Worm (Caenorhabditis elegans) whole organism, L3 larva: ENCODE results near the gene fask-1.

Experiments
- R02D3.7 ChIP-seq: fragments of 150-350 bp; optimal IDR thresholded peaks from 2 replicates; lab custom pipeline; 2014; ENCODE audit warnings: missing biosample characterization, missing genetic modification characterization
- aly-2 ChIP-seq: fragments of 150-350 bp; optimal IDR thresholded peaks from 2 replicates; lab custom pipeline; 2014; ENCODE audit warnings: missing biosample characterization, missing genetic modification characterization
- ceh-16 ChIP-seq: sonication (generic microtip); optimal IDR thresholded peaks from 2 replicates; lab custom pipeline; 2017; ENCODE audit warnings: missing biosample characterization, missing genetic modification characterization
- ceh-82 ChIP-seq: fragments of 150-350 bp; optimal IDR thresholded peaks from 2 replicates; lab custom pipeline; 2014; ENCODE audit warnings: missing biosample characterization, missing genetic modification characterization
- daf-12 ChIP-seq: fragments of 150-350 bp; optimal IDR thresholded peaks from 2 replicates; lab custom pipeline; 2014; ENCODE audit warnings: missing biosample characterization, missing genetic modification reagents, missing genetic modification characterization
- egl-5 ChIP-seq: fragments of 150-350 bp; optimal IDR thresholded peaks from 2 replicates; lab custom pipeline; 2017; ENCODE audit warnings: missing biosample characterization, missing genetic modification reagents, missing genetic modification characterization, inconsistent platforms
- elt-1 ChIP-seq: fragments of 150-350 bp; optimal IDR thresholded peaks from 2 replicates; lab custom pipeline; 2014; ENCODE audit warnings: missing biosample characterization, missing genetic modification characterization
- elt-2 ChIP-seq: sonication (generic microtip); optimal IDR thresholded peaks from 2 replicates; lab custom pipeline; 2016; ENCODE audit warnings: missing genetic modification reagents, mild to moderate bottlenecking, missing genetic modification characterization, missing compliant biosample characterization
- elt-3 ChIP-seq, 3 experiments: fragments of 150-350 bp in 1 of 3; sonication (generic microtip) in 2 of 3; optimal IDR thresholded peaks; 2 replicates in 2 of 3; 4 replicates in 1 of 3; lab custom pipeline; 2014 to 2017; ENCODE audit warnings: missing biosample characterization in 3 of 3, missing genetic modification characterization in 3 of 3
- fkh-10 ChIP-seq: sonication (generic microtip); optimal IDR thresholded peaks from 2 replicates; lab custom pipeline; 2017; ENCODE audit warnings: missing biosample characterization, missing genetic modification reagents, missing genetic modification characterization
- fkh-2 ChIP-seq: fragments of 150-350 bp; optimal IDR thresholded peaks from 2 replicates; lab custom pipeline; 2014; ENCODE audit warnings: missing biosample characterization, missing genetic modification reagents, missing genetic modification characterization
- fos-1 ChIP-seq: fragments of 150-350 bp; optimal IDR thresholded peaks from 2 replicates; lab custom pipeline; 2014; ENCODE audit warnings: missing biosample characterization, missing genetic modification characterization
- hmg-11 ChIP-seq: sonication (generic microtip); optimal IDR thresholded peaks from 2 replicates; lab custom pipeline; 2016; ENCODE audit warnings: missing genetic modification characterization, missing compliant biosample characterization
- jun-1 ChIP-seq: fragments of 150-350 bp; optimal IDR thresholded peaks from 2 replicates; lab custom pipeline; 2014; ENCODE audit warnings: missing biosample characterization, missing genetic modification reagents, missing genetic modification characterization
- lin-39 ChIP-seq: fragments of 150-350 bp; optimal IDR thresholded peaks from 2 replicates; lab custom pipeline; 2018; ENCODE audit warnings: missing biosample characterization, missing genetic modification reagents, missing genetic modification characterization
- lsy-12 ChIP-seq: sonication (generic microtip); optimal IDR thresholded peaks from 2 replicates; lab custom pipeline; 2016; ENCODE audit warnings: mild to moderate bottlenecking, missing genetic modification characterization, missing compliant biosample characterization
- mdl-1 ChIP-seq: fragments of 150-350 bp; optimal IDR thresholded peaks from 2 replicates; lab custom pipeline; 2014; ENCODE audit warnings: missing biosample characterization, missing genetic modification characterization
- mml-1 ChIP-seq: fragments of 150-350 bp; sonication (generic microtip); optimal IDR thresholded peaks from 3 replicates; lab custom pipeline; 2014; ENCODE audit warnings: missing biosample characterization, missing genetic modification characterization
- nfya-1 ChIP-seq: sonication (generic microtip); optimal IDR thresholded peaks from 2 replicates; lab custom pipeline; 2017; ENCODE audit warnings: missing genetic modification characterization, mild to moderate bottlenecking, missing compliant biosample characterization, antibody characterized with exemption, moderate library complexity; ENCODE audit not compliant: insufficient read depth
- nhr-11 ChIP-seq: fragments of 150-350 bp; optimal IDR thresholded peaks from 2 replicates; lab custom pipeline; 2014; ENCODE audit warnings: missing biosample characterization, missing genetic modification characterization
- nhr-12 ChIP-seq: fragments of 150-350 bp; optimal IDR thresholded peaks from 2 replicates; lab custom pipeline; 2014; ENCODE audit warnings: missing biosample characterization, missing genetic modification characterization
- nhr-237 ChIP-seq: fragments of 150-350 bp; optimal IDR thresholded peaks from 2 replicates; lab custom pipeline; 2014; ENCODE audit warnings: missing biosample characterization, missing genetic modification characterization
- nhr-25 ChIP-seq: sonication (generic microtip); optimal IDR thresholded peaks from 2 replicates; lab custom pipeline; 2017; ENCODE audit warnings: missing biosample characterization, missing genetic modification characterization
- nhr-28 ChIP-seq: fragments of 150-350 bp; optimal IDR thresholded peaks from 2 replicates; lab custom pipeline; 2014; ENCODE audit warnings: missing biosample characterization, missing genetic modification characterization
- nhr-43 ChIP-seq: sonication (generic microtip); optimal IDR thresholded peaks from 2 replicates; lab custom pipeline; 2016; ENCODE audit warnings: mild to moderate bottlenecking, missing genetic modification characterization, missing compliant biosample characterization; ENCODE audit not compliant: poor library complexity, severe bottlenecking
- nhr-67 ChIP-seq: fragments of 150-350 bp; optimal IDR thresholded peaks from 2 replicates; lab custom pipeline; 2014; ENCODE audit warnings: missing biosample characterization, missing genetic modification characterization
- nhr-76 ChIP-seq: fragments of 150-350 bp; sonication (generic microtip); optimal IDR thresholded peaks from 5 replicates; lab custom pipeline; 2014; ENCODE audit warnings: missing biosample characterization, missing genetic modification characterization
- nhr-77 ChIP-seq: fragments of 150-350 bp; optimal IDR thresholded peaks from 2 replicates; lab custom pipeline; 2014; ENCODE audit warnings: missing biosample characterization, missing genetic modification characterization
- pqm-1 ChIP-seq: fragments of 150-350 bp; optimal IDR thresholded peaks from 2 replicates; lab custom pipeline; 2017; ENCODE audit warnings: missing biosample characterization, missing genetic modification characterization, inconsistent platforms
- sea-2 ChIP-seq: fragments of 150-350 bp; sonication (generic microtip); optimal IDR thresholded peaks from 4 replicates; lab custom pipeline; 2014; ENCODE audit warnings: missing biosample characterization, missing genetic modification reagents, missing genetic modification characterization
- tbx-2 ChIP-seq: sonication (generic microtip); optimal IDR thresholded peaks from 2 replicates; lab custom pipeline; 2016; ENCODE audit warnings: mild to moderate bottlenecking, missing genetic modification characterization, missing compliant biosample characterization
- unc-39 ChIP-seq: sonication (generic microtip); optimal IDR thresholded peaks from 4 replicates; lab custom pipeline; 2017; ENCODE audit warnings: missing biosample characterization, missing genetic modification characterization
- zag-1 ChIP-seq: fragments of 150-350 bp; optimal IDR thresholded peaks from 2 replicates; lab custom pipeline; 2014; ENCODE audit warnings: missing biosample characterization, missing genetic modification characterization
- ztf-11 ChIP-seq: fragments of 150-350 bp; optimal IDR thresholded peaks from 2 replicates; lab custom pipeline; 2014; ENCODE audit warnings: missing biosample characterization, missing genetic modification characterization

Gene fask-1

ce11 chrIV:13112982-13113381 is 12.5 kb downstream of the fask-1 start, which contains the start of gene best-2:
Gene best-2 (minus strand): TSS chrIV:13113082.
- TF ChIP-seq lsy-12 (tag; lab: Kevin White, UChicago) (no peak), aly-2 (tag; lab: Kevin White, UChicago) (no peak), nhr-77 (tag; lab: Kevin White, UChicago) (no peak), nhr-43 (tag; lab: Kevin White, UChicago) (no peak), hmg-11 (no peak), fos-1 (tag; lab: Kevin White, UChicago) (no peak), mml-1 (tag; lab: Kevin White, UChicago) (no peak), ztf-11 (tag; lab: Kevin White, UChicago) (no peak), daf-12 (no peak), sea-2 (GFP tag; lab: Kevin White, UChicago) (no peak), fkh-10 (GFP tag; lab: Kevin White, UChicago) (no peak), elt-3 (tag; optimal IDR thresholded peaks at IDR 0.05; lab: Kevin White, UChicago) (no peak), zag-1 (no peak), nhr-67 (tag; lab: Kevin White, UChicago) (no peak), unc-39 (tag; lab: Kevin White, UChicago) (no peak)

DNA sequence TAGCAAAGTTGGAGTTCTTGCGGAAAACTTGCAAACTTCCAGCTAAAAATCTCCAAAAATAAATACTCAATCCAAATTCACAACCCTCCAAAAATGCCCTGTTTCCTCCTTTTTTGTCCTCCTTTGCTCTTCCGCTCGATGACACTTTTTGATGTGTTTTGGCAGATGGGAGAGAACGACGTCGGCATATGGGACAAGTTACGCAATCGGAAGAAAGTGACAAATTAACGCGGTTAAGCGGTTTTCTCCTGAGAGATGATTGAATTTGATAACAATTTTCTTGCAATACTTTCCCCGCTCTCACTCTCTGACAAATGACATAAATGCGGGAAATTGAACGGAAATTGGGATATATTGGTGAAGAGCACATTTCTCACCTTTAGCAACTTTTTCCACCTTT is 16.2 kb downstream of the fask-1 start:
- TF ChIP-seq mml-1 (tag; lab: Kevin White, UChicago): no peak
- TF ChIP-seq pqm-1 (tag; lab: Kevin White, UChicago): no peak
- TF ChIP-seq, all 47 proteins: peak for 0

DNA sequence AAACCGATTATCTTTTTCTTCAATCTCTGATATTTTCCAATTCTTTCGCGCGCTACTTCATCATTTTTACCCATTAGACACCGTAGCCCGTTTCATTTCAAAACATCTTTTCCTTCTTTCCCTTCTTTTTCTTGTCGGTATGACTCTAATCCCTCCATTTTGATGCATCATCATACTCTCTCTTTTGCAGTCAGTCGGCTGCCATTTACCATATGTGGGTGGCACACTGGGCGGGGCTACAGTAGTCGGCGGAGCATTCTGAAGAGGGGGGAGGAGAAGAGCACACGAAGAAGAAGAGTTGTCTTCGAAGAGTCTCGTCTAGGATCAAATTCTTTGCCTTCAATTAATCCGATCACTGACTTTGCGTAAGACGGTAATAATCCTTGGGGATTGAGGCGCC is 18.3 kb downstream of the fask-1 start, which contains the start of gene unc-30:
unc-30 (plus strand) TSS at position 184 of the 400 bp plus-strand sequence.
- no peak for TF ChIP-seq nhr-76 (tag; lab: Kevin White, UChicago)
- TF ChIP-seq fkh-2 (tag; lab: Kevin White, UChicago): no peak
- no peak for TF ChIP-seq ceh-16
- peak; percentile 58 for TF ChIP-seq nfya-1 (tag; lab: Kevin White, UChicago)
- TF ChIP-seq fkh-10 (GFP tag; lab: Kevin White, UChicago): no peak
- TF ChIP-seq unc-39 (tag; lab: Kevin White, UChicago): no peak
- peak; percentile 34 for TF ChIP-seq lin-39

- no peak for TF ChIP-seq nhr-11
- no peak for TF ChIP-seq nhr-67 (tag; lab: Kevin White, UChicago)
- TF ChIP-seq R02D3.7: no peak
- TF ChIP-seq fkh-2 (tag; lab: Kevin White, UChicago): no peak
- TF ChIP-seq elt-2 (tag; lab: Kevin White, UChicago): no peak
- TF ChIP-seq lsy-12 (tag; lab: Kevin White, UChicago): no peak
- no peak for TF ChIP-seq egl-5
- TF ChIP-seq fos-1 (tag; lab: Kevin White, UChicago): no peak
- no peak for TF ChIP-seq elt-1
- no peak for TF ChIP-seq nhr-25 (tag; lab: Kevin White, UChicago)
- no peak for TF ChIP-seq pqm-1 (tag; lab: Kevin White, UChicago)
- no peak for TF ChIP-seq nhr-77 (tag; lab: Kevin White, UChicago)
- TF ChIP-seq unc-39 (tag; lab: Kevin White, UChicago): no peak
- no peak for TF ChIP-seq tbx-2 (tag; lab: Kevin White, UChicago)
- no peak for TF ChIP-seq aly-2 (tag; lab: Kevin White, UChicago)
- TF ChIP-seq ztf-11 (tag; lab: Kevin White, UChicago): no peak
Measured at ce11 chrIV:13121396-13121795, 20.9 kb downstream of the fask-1 start.

ce11 chrIV:13125999-13126398 is 25.5 kb downstream of the fask-1 start:
- TF ChIP-seq nhr-77 (tag; lab: Kevin White, UChicago) (no peak), pqm-1 (tag; lab: Kevin White, UChicago) (no peak), tbx-2 (tag; lab: Kevin White, UChicago) (no peak), daf-12 (no peak), hmg-11 (no peak), nhr-28 (tag; lab: Kevin White, UChicago) (no peak), zag-1 (no peak), mml-1 (tag; lab: Kevin White, UChicago) (no peak), nhr-67 (tag; lab: Kevin White, UChicago) (no peak), mdl-1 (tag; lab: Kevin White, UChicago) (no peak), fkh-10 (GFP tag; lab: Kevin White, UChicago) (no peak), nhr-237 (no peak), ztf-11 (tag; lab: Kevin White, UChicago) (no peak), elt-2 (tag; lab: Kevin White, UChicago) (no peak), nfya-1 (tag; lab: Kevin White, UChicago) (no peak), nhr-12 (no peak), jun-1 (tag; lab: Kevin White, UChicago) (no peak), aly-2 (tag; lab: Kevin White, UChicago) (no peak), ceh-82 (tag; lab: Kevin White, UChicago) (no peak)
